Worm (Caenorhabditis elegans) whole organism, dauer: Measurements from ENCODE around the gene C09E7.11.

Experiments used
- unc-62 ChIP-seq: sonication (generic microtip); optimal IDR thresholded peaks from 2 replicates; lab custom pipeline; 2017; ENCODE audit warnings: missing biosample characterization, missing genetic modification reagents, missing genetic modification characterization

C09E7.11 gene

DNA sequence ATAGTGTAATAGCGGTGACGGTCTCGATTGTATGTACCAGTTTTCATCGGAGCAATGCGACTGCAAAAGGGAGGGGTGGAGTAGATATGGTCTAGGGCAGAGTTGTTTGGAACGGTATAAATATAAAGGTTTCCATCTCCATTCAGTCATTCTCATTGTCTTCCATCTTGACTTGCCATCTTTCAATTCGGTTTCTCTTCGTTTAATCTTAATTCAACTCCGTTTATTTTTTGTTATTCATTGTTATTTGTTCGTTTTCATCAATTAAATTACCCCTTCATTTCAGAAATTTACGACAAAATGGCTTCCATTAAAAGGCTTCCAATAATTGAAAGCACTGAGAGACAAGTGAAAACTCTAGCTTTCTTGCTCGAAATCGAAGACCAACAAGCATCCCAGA is at the start of gene C09E7.11:
Gene C09E7.11, plus strand, starts transcription at position 301 of the 400 bp plus-strand sequence.
- no peak for TF ChIP-seq unc-62 (GFP tag; lab: Kevin White, UChicago)

DNA sequence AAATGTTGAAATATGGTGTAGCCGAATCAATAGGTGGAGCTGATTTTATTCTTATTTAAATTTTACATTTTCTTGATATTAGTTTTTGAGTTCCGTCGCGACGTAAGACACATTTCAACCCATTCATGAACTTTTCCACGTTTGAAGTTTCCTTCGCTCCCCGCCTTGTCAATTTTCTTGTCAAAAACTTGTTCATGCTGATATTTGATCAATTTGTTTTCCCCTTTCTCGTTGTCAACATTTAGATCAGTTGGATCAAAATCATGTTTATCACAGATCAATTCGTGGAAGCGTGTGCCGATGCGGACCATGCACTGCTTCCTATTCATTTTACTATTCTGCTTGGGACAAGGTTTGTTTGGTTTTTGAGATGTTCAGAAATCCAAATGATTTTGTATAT is 48.3 kb upstream of the C09E7.11 start, which contains the start of gene chtb-2:
Gene chtb-2, plus strand, starts transcription at position 301 of the 400 bp plus-strand sequence.
- TF ChIP-seq unc-62 (GFP tag; lab: Kevin White, UChicago): no peak

DNA sequence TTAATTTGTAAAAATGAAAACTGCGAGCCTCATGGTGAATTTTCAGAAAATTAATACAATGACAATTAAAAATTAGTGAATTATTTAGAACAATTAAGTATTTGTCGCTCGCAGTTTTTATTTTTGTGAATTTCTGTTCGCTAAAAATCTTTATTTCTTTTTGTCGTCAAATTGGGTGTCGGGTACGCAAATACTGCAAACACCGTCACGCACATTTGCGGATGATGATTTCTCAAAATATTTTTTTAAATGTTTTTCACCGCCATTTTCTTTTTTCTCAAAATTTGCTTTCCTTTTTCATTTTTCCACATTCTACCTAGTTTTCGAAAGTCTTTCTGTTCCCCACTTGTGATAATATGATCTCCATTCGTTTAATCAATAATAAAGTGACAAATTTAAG is 42.3 kb upstream of the C09E7.11 start:
- TF ChIP-seq unc-62 (GFP tag; lab: Kevin White, UChicago): no peak

DNA sequence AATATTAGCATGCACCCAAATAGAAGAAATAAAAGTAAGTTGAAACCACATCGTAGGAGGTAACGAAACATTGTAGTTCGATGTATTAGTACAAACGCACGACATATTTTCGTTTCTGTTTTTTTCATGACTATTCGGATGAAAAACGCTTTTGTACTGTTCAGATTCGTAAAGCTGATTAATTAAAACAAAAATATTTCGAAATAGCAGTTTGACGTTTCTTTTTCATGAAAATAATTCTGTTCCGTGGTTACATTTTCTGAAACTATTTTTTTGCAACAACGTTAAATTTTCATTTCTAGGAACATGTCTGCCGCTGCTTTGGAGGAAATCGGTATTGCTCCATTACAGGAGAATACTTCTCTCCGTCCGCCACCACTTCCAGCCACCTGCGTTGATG is 41.7 kb upstream of the C09E7.11 start, which contains the start of gene rpt-3:
Gene rpt-3, plus strand, starts transcription at position 301 of the 400 bp plus-strand sequence.
- no peak for TF ChIP-seq unc-62 (GFP tag; lab: Kevin White, UChicago)

DNA sequence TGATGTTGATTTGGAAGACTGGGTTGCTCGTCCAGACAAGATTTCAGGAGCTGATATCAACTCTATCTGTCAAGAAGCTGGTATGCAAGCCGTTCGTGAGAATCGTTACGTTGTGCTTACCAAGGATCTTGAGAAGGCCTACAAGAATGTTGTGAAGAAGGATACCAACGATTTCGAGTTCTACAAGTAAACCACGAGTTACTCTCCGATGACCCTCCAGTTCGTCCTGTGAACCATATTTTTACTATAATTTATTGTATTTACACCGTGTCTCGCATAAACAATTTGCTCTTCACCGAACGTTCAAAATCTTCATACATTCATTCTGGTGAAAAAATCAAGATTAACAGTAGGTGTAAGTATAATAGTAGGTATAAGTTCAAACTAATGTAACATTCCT is 40.2 kb upstream of the C09E7.11 start:
- no peak for TF ChIP-seq unc-62 (GFP tag; lab: Kevin White, UChicago)

DNA sequence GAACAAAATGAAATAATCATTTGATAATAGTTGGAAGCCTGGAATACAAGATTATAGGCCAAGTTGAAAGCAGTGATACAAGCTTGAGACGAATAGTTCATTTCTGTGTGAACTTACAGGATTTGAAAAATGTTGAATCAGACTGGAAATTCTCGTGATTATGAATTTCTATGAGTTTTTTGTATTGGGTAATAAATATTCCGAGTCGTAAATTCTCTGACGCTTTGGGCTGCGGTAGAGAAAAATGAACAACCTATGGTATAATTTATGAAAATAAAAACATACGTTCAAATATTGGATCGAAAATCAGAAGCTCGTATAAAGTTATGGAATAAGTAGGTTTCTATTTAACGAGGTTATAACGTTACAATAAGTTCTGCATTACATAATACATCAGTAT is 38.4 kb upstream of the C09E7.11 start, which contains the start of gene srb-11:
Gene srb-11, minus strand, starts transcription at position 101 of the 400 bp plus-strand sequence.
- no peak for TF ChIP-seq unc-62 (GFP tag; lab: Kevin White, UChicago)

DNA sequence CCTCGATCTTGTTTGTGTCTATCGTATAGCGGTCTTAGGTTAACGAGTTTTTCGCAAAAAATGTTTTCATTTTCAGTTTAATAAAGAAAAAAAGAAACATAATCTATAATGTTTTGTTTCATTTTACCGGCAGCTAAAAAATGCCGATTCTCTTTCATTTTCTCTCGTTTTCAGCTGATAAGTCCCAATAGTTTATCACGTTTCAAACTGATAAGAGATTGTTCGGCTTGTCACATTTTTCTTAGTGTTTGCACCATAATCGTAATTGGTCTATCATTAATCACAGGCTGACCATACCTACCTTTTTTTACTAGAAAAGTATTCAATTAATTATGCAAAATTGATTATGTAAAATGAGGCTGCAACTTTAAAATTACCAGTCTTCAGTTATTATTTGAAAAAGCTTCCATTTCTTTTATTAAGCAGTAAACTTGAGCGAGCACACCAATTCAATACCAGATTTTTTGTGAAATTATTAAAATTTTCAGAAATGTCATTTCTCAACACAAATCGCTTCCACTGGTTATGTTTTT is 35.9 kb upstream of the C09E7.11 start, which contains the start of gene F23F12.13:
Gene F23F12.13, plus strand, starts transcription at position 483 of the 533 bp plus-strand sequence.
- TF ChIP-seq unc-62 (GFP tag; lab: Kevin White, UChicago): no peak

DNA sequence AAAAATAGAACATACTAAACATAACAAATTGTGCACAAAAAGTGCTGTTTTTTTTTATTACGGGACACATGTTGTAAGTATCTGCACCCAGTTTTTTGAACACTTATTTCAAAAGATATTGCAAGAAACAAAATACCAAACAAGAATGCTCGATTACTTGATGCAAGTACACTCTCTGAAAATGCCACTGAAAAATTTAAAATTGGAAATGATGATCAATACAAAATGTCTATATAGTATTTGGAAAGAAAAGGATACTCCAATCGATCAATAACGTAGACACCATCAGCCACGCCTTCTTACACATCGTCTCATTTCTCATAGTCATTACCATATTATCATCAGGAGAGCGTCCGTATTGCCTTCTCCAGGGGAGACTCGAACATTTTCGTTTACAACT is 33.0 kb upstream of the C09E7.11 start, which contains the start of gene sdz-15:
Gene sdz-15, plus strand, starts transcription at position 301 of the 400 bp plus-strand sequence.
- TF ChIP-seq unc-62 (GFP tag; lab: Kevin White, UChicago): no peak

DNA sequence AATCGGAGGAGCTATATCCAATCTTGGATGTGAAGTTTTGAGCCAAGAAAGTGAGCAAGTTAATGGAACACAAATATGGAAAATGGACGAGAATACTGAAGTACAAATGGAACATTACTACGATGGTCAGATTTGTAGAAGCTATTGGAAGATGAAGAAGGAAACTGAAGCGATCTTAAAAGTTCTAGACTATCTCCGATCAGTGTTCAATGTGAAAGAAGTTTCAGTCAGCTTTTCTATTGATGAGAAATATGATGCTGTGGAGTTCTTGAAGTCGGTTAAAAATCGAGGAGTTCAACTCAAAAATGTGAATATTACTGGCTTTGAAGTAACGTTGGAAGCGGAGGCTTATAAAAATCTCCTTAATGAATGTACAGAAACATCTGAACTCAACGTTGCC is 32.1 kb upstream of the C09E7.11 start:
- no peak for TF ChIP-seq unc-62 (GFP tag; lab: Kevin White, UChicago)

DNA sequence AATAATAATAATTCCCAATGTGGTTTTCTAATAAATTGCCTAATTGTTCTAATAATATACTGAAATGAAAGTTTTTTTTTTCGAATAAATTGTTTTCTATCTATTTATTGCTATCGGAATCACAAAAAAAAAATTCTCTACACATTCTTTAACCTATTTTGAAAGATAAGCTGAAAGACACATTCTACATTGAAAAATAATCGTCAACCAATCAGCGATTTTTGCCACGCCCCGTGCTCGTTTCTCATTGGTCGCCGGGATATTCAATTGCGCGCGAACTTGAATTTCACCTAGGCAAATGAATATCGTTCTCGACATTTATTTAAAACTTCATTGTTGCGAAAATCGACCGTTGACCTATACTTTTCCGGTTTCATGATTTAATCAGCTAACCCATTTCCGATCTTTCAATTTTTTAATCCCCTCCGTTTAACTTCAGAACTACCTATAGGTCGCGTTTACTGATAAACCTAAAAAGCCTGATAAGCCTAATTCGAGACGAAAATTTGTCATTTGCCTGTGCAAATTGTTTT is 31.1 kb upstream of the C09E7.11 start, which contains the start of gene F23F12.3:
Gene F23F12.3, plus strand, starts transcription at position 483 of the 533 bp plus-strand sequence.
- no peak for TF ChIP-seq unc-62 (GFP tag; lab: Kevin White, UChicago)

DNA sequence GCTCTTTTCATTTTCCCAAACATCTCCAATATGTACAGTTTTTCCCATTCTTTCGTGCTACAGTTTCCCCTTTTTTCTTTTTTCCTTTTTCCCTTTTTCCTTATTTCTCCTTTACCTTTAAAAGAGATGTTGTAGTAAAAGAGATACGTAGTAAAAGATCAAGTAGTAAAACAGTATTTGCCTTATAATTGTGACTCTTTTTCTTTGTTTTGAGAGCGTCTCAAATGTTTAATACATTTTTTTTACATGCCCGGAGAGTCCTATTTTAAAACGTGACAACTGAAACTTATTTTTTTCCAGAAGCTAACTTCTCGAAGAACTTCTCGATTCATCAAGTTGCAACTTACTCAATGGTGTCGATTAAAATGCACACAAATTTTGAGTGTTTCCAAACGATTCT is 23.4 kb upstream of the C09E7.11 start, which contains the start of gene F23F12.12:
Gene F23F12.12, plus strand, starts transcription at position 301 of the 400 bp plus-strand sequence.
- no peak for TF ChIP-seq unc-62 (GFP tag; lab: Kevin White, UChicago)

DNA sequence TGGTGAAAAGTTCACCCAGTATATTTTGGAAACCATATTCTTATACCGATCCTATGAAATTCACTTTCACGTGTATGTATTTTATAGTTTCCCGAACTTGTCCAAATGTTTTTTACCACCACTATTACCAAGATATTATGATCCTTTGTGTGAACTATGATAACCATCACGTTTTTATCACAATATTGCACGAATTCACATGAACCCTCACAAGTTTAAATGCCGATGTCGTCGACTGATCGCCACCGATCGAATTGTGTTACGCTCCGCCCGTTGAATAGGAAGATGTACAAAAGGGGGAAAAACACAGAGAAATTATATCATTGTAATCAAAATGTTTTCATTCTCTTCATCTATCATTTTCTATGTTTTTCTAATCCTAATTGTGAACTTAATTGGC is 22.9 kb upstream of the C09E7.11 start:
- TF ChIP-seq unc-62 (GFP tag; lab: Kevin White, UChicago): no peak

DNA sequence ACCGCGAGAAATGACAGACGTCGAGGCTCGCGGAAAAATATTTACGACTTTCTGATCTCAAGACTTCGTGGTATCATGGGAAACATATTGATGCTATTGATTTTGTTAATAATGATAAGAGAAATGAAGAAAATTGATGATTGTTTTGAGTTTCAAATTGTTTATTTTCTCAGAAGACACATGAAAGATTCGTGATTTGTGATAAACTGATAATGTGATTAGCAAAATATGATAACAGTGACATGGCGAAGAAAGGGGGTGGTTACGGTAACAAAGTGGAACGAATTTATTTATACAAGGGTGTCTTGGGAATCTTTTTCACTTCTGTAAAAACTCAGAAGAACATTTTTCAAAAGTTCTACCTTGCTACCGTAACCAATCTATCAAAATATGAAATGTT is 21.9 kb upstream of the C09E7.11 start:
- TF ChIP-seq unc-62 (GFP tag; lab: Kevin White, UChicago): no peak

DNA sequence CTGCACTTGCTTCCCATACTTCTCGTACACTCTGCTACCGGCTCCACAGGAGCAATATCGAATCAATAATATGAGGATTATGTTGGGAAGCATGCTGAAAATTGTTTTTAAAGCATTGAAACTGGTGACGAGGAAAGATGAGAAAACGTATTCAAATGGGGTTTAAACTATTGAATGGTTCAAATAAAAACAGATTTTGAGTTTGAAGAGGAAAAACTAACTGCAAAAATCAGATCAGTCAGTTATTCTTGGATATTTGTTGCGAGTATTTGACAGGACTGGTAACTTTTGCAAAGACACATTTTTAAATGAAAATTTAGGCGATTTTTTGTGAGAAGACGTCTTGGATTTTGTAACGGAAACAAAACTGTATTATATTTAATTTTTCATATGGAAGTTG is 16.5 kb upstream of the C09E7.11 start, which contains the start of gene acr-5:
Gene acr-5, minus strand, starts transcription at position 101 of the 400 bp plus-strand sequence.
- TF ChIP-seq unc-62 (GFP tag; lab: Kevin White, UChicago): no peak

DNA sequence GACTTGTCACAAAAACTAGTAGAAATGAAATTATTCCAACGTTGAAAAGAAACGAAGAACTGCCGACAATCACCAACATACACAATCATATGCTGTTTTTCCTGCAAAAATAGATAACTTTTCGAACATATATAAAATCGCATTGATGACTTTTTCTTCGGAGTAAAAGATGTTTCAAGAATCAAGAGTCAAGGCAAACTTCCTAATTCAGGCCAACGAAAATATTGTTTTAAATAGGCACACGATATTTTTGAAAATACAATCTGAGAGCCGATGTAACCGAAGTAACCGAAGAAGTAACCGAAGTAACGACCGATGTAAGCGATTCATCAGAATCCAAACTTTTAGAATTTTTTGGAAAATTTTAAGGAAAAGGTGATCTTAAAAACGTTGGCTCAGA is 11.2 kb upstream of the C09E7.11 start, which contains the start of gene C09E7.10:
Gene C09E7.10, minus strand, starts transcription at position 101 of the 400 bp plus-strand sequence.
- no peak for TF ChIP-seq unc-62 (GFP tag; lab: Kevin White, UChicago)

DNA sequence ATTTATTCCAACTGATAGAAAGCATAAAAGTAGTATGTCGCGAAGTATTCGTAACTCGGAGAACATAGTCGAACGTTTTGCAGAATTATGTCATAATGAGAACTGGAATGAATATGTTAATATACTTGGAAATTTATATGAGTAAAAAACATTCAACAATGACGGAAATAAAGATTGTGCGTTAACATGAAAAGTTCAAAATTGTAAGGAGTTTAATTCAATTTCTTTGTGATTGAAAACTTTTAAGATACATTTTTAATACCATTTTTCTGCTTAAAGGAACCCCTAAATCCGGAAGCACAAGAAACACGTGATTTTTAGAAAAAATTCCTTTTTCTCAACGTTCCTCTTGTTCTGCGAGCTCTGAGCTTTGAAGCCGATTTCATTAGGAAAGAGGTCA is 5.6 kb upstream of the C09E7.11 start, which contains the start of gene oig-1:
Gene oig-1, minus strand, starts transcription at position 101 of the 400 bp plus-strand sequence.
- TF ChIP-seq unc-62 (GFP tag; lab: Kevin White, UChicago): no peak
